Fruit fly (Drosophila melanogaster): ENCODE data around the gene Nplp4.
A peak's percentile ranks its signal among the peaks of the same experiment; 100 is the strongest.

Nplp4 gene

DNA sequence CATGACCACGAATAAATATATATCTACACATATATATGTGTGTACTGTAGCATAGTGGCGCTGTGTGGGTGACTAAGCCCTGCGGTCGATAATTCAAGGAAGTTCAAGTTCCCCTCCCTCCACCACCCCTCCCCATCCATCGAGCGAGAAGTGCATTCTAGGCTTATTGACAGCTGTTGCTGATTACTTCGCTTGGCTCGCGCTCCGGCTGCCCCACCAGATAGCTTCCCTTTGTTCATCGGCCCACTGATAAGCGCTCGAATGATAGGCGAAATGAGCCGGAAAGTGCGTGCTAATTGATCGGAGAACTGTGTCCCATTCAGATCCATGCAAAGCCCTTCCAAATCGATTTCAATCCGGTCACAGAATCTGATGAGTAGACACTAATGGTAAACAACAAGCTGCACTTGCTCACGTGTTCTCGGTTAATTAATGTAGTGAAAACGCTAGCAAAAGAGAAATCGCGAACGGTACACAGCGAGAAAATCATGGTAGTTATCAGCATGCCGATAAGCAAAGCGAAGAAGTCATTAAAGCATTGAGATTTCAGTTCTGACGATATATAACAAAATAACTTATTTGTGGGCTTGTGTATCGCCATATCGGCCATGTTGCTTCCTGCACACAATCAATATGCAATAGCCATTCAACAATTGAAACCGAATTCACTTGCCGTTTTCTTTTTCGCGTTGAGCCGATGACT is 30.2 kb downstream of the Nplp4 start (continued):
- TF ChIP-seq Fer3 (tag; optimal IDR thresholded peaks at IDR 0.05) (no peak), CG2678 (tag; optimal IDR thresholded peaks at IDR 0.05) (no peak), crol (GFP tag; IDR thresholded peaks at IDR 0.05) (peak; percentile 92), CG18476 (GFP tag; optimal IDR thresholded peaks at IDR 0.05) (no peak), CG5953 (GFP tag; IDR thresholded peaks at IDR 0.05) (no peak), dysf (GFP tag; IDR thresholded peaks at IDR 0.05) (no peak), CG17359 (tag; optimal IDR thresholded peaks at IDR 0.05) (peak; percentile 2), CG1792 (GFP tag; optimal IDR thresholded peaks at IDR 0.05) (peak; percentile 41), usp (GFP tag; optimal IDR thresholded peaks at IDR 0.05) (no peak), sug (tag; optimal IDR thresholded peaks at IDR 0.05) (peak; percentile 9), CG31365 (tag; optimal IDR thresholded peaks at IDR 0.05) (no peak), Hr78 (GFP tag; optimal IDR thresholded peaks at IDR 0.05) (peak in 1 of 2 experiments; percentile 76), seq (GFP tag; IDR thresholded peaks at IDR 0.05) (0 out of 2 replicates have a peak, but pooled peaks have one; percentile 42), Med (GFP tag) (peak; percentile 67), Vsx1 (GFP tag; optimal IDR thresholded peaks at IDR 0.05) (no peak), CG2712 (tag; optimal IDR thresholded peaks at IDR 0.05) (no peak), Pdp1 (GFP tag; optimal IDR thresholded peaks at IDR 0.05) (peak in 1 of 2 experiments; percentile 23)

dm6 chr2L:2038956-2039263 is 30.7 kb downstream of the Nplp4 start:
- no peak for TF ChIP-seq CG17612 (GFP tag; IDR thresholded peaks at IDR 0.05)
- TF ChIP-seq CG2120 (GFP tag; optimal IDR thresholded peaks at IDR 0.05): peak; percentile 13
- peak; percentile 51 for TF ChIP-seq grau (tag; optimal IDR thresholded peaks at IDR 0.05)
- peak; percentile 28 for TF ChIP-seq mirr (GFP tag; optimal IDR thresholded peaks at IDR 0.05)
- no peak for TF ChIP-seq slou (GFP tag; optimal IDR thresholded peaks at IDR 0.05)
- TF ChIP-seq Dbx (GFP tag; IDR thresholded peaks at IDR 0.05): 0 out of 3 replicates have a peak, but pooled peaks have one; percentile 28
- TF ChIP-seq Deaf1 (tag; optimal IDR thresholded peaks at IDR 0.05): no peak
- peak in 1 of 2 experiments; percentile 98 for TF ChIP-seq Pdp1 (GFP tag; optimal IDR thresholded peaks at IDR 0.05)
- TF ChIP-seq HHEX (GFP tag; optimal IDR thresholded peaks at IDR 0.05): no peak

DNA sequence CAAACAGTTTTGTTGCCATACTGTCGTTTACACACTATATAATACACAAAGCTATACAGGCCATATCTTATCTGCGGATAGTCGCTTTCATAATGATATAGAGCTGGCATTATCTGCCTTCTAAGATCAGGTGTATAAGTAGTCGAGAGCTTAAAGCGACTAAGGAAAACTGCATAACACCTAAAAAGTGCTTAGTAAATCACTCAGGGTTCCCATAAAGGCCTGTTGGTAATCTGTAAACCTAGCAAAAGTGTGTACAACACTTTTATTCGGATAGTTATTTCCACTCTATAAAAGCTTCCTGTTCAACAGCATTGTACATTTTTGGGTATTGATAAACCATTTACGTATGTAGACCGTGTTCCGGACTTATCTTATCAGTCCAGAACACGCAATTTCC is 31.2 kb downstream of the Nplp4 start:
- TF ChIP-seq mirr (GFP tag; optimal IDR thresholded peaks at IDR 0.05) (peak; percentile 86), sd (tag; optimal IDR thresholded peaks at IDR 0.05) (no peak), exex (tag; optimal IDR thresholded peaks at IDR 0.05) (peak; percentile 84), CG34376 (GFP tag; optimal IDR thresholded peaks at IDR 0.05) (peak; percentile 74), CG10543 (GFP tag; optimal IDR thresholded peaks at IDR 0.05) (peak; percentile 15), grn (GFP tag; optimal IDR thresholded peaks at IDR 0.05) (peak; percentile 49), crp (GFP tag; optimal IDR thresholded peaks at IDR 0.05) (no peak), ems (GFP tag; optimal IDR thresholded peaks at IDR 0.05) (no peak)

DNA sequence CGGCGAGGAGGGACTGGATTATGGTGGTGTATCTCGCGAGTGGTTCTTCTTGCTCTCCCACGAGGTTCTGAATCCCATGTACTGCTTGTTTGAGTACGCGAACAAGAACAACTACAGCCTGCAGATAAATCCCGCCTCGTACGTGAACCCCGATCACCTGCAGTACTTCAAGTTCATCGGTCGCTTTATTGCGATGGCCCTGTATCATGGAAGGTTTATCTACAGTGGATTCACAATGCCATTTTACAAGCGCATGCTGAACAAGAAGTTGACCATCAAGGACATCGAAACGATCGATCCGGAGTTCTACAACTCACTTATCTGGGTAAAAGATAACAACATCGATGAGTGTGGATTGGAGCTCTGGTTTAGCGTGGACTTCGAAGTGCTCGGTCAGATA is 33.9 kb downstream of the Nplp4 start:
- no peak for TF ChIP-seq MBD-R2 (GFP tag; IDR thresholded peaks at IDR 0.05)
- no peak for TF ChIP-seq CG13296 (GFP tag; optimal IDR thresholded peaks at IDR 0.05)
- peak; percentile 45 for TF ChIP-seq Ets65A (GFP tag)

Data from whole organism, embryonic.